Worm (Caenorhabditis elegans) whole organism, L4/young adult: ENCODE results near the gene ZK856.11.
A peak's percentile ranks its signal among the peaks of the same experiment; 100 is the strongest.

Experiments used
- W03F9.2 ChIP-seq: fragments of 150-350 bp; optimal IDR thresholded peaks from 2 replicates; lab custom pipeline; 2014; ENCODE audit warnings: missing biosample characterization, missing genetic modification characterization
- dao-5 ChIP-seq: sonication (generic microtip); optimal IDR thresholded peaks from 2 replicates; lab custom pipeline; 2016; ENCODE audit warnings: missing genotype, missing genetic modification characterization, moderate library complexity, missing compliant biosample characterization
- him-1 ChIP-seq: sonication (generic microtip); optimal IDR thresholded peaks from 2 replicates; lab custom pipeline; 2016; ENCODE audit warnings: missing genotype, missing genetic modification reagents, missing genetic modification characterization, missing compliant biosample characterization

ZK856.11 gene

DNA sequence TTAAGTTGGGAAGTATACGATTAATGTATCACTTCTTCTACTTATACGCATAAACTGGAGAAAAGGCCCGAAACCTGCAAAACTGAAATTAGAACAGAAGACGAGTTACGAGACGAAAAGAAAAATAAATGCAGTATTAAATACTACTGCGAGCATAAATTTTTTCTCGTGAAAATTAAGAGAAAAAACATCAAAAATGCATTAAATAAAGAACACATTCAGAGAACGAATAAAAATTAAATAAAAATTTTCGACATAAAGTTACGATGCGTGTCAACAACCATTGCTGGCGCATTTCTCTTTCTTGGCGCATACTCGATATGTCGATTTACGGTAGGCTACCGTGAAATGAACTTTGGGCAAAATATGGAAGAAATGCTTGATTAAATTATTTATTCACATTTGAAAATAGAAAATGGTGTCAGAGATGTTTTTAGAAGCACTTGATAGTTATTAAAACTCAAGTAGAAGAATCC is at the start of gene ZK856.11, which contains the start of gene ZK856.19:
Gene ZK856.11 (minus strand): TSS at position 76 of the 476 bp plus-strand sequence.
Gene ZK856.19 (minus strand): TSS at position 51 of the 476 bp plus-strand sequence.
- TF ChIP-seq dao-5 (tag; lab: Kevin White, UChicago) (no peak), W03F9.2 (tag; lab: Kevin White, UChicago) (peak; percentile 58)

DNA sequence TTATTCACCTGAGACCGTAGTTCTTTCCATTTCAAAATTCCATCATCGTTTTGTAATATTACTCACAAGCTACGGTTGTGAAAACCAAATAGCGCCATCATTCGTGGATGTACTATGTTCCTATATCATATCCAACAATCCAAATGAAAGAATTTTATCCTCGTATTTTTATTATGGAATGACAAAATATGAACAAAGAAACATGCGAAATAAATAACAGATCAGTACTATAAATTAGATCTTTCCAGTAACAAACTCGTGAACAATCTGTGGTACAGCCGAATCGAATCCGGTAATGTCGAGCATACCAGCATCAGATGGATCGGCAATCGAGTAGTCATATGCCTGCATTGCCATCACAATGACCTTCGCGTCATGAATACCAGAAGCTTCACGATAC is 47.9 kb upstream of the ZK856.11 start:
- no peak for TF ChIP-seq dao-5 (tag; lab: Kevin White, UChicago)

DNA sequence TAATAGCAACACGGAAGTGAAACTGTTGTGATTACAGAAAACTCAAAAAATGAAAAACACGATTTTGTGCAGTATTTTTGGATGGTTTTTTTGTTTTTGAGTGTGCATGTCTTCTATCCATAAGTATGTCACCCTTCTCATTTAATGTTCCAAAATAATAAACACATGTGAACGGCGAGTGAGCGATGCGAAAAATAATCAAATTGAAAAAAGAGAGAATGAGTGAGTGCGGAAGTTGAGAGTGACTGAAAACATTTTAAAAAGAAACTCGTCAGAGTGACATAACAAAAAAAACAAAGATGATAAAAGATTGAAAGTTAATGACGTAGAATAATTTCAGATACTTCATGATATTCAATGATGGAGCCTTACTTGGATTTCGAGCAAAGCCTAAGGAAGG is 44.8 kb upstream of the ZK856.11 start:
- TF ChIP-seq him-1 (tag; lab: Kevin White, UChicago) (no peak), W03F9.2 (tag; lab: Kevin White, UChicago) (no peak), dao-5 (tag; lab: Kevin White, UChicago) (no peak)

ce11 chrV:10248255-10248979 is 43.7 kb upstream of the ZK856.11 start, which contains the start of gene akt-1:
TSS of gene akt-1 (plus strand) at chrV:10248905.
- TF ChIP-seq dao-5 (tag; lab: Kevin White, UChicago) (no peak), him-1 (tag; lab: Kevin White, UChicago) (no peak), W03F9.2 (tag; lab: Kevin White, UChicago) (no peak)

DNA sequence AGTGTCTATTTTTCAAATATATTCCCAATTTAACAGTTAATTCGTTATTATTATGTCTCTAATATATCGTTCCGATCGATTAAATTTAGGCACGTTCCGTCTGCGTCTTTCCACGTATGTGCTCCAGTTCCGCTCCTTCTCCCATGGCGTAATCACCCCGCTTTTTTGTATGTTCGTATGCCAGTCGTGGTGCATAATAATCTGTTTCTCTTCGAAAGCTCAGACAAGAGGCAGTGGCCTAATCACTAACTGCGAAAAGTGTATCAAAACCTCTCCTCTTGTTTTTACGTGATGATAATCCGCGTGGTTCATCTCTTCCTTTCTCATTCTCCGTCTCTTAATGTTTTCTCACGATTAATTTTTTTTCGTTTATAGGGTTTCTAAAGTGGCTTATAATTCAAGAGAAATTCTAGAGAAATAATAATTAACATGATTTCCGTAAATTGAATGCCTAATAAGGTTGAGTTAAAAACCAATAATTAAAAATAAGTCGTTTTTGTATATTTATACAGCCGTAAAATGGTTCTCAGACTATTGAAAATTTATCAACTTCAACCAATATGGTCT is 43.0 kb upstream of the ZK856.11 start:
- TF ChIP-seq dao-5 (tag; lab: Kevin White, UChicago) (no peak), W03F9.2 (tag; lab: Kevin White, UChicago) (no peak), him-1 (tag; lab: Kevin White, UChicago) (no peak)

DNA sequence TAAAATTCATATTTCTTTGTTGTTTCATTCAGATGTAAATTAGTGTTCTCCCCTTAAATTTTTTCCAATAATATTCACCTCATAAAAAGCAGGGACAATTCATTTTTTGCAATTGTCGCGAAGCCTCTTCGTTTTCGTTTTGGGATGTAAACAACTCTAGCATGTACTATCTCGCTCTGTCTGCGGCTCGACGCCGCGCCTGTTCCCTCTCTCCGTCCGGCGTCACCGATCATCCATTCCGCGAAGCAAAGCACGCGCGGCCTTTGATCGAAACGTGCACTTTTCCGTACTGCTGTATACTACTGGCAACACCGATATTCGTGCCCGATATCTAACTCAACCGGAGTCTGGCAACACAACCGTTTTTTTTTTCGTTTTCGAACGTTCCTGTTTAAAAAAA is 42.2 kb upstream of the ZK856.11 start:
- no peak for TF ChIP-seq dao-5 (tag; lab: Kevin White, UChicago)
- no peak for TF ChIP-seq him-1 (tag; lab: Kevin White, UChicago)
- no peak for TF ChIP-seq W03F9.2 (tag; lab: Kevin White, UChicago)

DNA sequence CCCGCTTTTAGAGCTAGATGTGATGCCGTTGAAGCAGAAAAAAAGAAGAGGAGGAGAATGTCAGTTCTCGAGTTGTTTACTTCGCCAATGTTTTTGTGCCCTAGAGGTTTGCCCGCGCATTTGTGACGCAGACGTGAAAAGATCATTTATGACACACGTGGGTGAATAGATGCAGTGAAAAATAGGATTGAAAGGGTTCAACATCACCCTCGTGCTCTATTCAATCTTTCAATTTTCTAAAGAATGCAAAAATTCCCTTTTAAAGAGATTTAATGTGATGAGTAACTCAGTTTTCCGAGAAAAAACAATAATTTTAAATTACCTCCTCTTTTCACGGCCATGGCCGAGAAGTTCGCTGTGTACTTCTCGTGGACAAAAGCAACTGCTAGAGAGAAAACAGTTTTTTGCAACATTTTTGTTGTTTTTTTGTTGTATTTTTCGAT is 41.7 kb upstream of the ZK856.11 start:
- TF ChIP-seq him-1 (tag; lab: Kevin White, UChicago) (no peak), W03F9.2 (tag; lab: Kevin White, UChicago) (no peak), dao-5 (tag; lab: Kevin White, UChicago) (no peak)

DNA sequence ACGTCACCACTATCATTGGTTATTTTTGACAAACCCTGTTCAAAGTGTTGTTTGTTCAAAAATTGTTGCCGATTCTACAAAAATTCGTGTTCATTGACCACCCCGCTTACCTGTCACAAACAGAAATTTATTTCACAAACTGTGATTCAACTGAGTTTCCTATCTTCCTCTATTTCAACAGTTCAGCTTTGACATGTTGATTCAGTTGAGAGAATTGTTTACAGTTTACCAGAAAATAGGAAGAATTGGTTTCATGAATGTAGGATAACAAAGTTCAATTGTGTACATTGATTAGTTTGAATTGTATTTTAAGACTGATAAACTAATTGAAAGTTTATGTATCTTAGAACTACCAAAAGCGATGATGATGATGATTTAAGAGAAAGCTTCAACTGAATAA is 40.9 kb upstream of the ZK856.11 start:
- TF ChIP-seq dao-5 (tag; lab: Kevin White, UChicago), result no peak
- TF ChIP-seq him-1 (tag; lab: Kevin White, UChicago), result no peak
- no peak for TF ChIP-seq W03F9.2 (tag; lab: Kevin White, UChicago)

ce11 chrV:10244018-10244720 is 39.4 kb upstream of the ZK856.11 start:
- no peak for TF ChIP-seq dao-5 (tag; lab: Kevin White, UChicago)
- no peak for TF ChIP-seq W03F9.2 (tag; lab: Kevin White, UChicago)
- TF ChIP-seq him-1 (tag; lab: Kevin White, UChicago), result no peak

DNA sequence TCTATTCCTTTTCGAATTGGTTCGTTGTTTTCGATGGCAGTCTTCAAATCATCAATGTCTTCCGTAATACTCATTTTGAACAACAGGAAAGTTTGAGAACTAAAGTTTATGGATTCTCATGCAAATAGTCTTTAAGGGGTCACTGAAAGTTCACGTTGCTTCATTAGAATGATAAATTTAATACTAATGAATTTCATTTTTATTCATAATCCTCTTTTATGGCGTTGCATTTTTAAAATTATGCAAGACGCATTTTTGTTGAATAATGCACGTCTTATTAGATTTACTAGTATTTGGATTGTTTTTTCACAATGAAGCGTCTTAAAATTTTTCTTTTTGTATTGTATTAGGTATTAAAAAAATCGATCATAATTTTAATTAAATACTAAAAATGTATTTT is 38.4 kb upstream of the ZK856.11 start, which contains the start of gene C12D8.9:
Gene C12D8.9 (minus strand): TSS at position 101 of the 400 bp plus-strand sequence.
- TF ChIP-seq W03F9.2 (tag; lab: Kevin White, UChicago), result no peak
- TF ChIP-seq dao-5 (tag; lab: Kevin White, UChicago), result no peak
- no peak for TF ChIP-seq him-1 (tag; lab: Kevin White, UChicago)

- TF ChIP-seq him-1 (tag; lab: Kevin White, UChicago) (no peak), W03F9.2 (tag; lab: Kevin White, UChicago) (no peak), dao-5 (tag; lab: Kevin White, UChicago) (no peak)
These were observed 36.5 kb upstream of the ZK856.11 start, which contains the start of the genes C12D8.21 and col-148 for ce11 chrV:10241121-10241803. TSS of gene C12D8.21 (minus strand) at chrV:10241188. TSS of gene col-148 (plus strand) at chrV:10241753.

DNA sequence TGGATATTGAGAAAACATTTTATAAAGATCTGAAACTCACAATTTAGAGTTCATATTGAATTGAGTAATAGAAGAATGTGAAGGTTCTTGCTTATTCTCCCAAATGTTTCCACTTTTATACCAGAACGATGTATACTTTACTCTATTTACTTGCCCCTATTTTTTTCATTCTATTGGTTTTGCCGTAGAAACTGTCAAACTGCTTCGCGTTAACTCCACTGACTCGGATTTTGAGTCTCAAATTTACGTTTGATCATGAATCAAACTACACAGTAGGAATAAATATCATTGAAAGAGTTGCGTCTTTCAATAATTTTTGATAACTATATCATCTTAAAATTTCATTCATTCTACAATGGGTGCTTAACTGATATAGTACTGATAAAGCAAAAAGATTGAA is 35.1 kb upstream of the ZK856.11 start, which contains the start of gene fipr-8:
Gene fipr-8 (minus strand): TSS at position 101 of the 400 bp plus-strand sequence.
- TF ChIP-seq dao-5 (tag; lab: Kevin White, UChicago) (no peak), him-1 (tag; lab: Kevin White, UChicago) (no peak), W03F9.2 (tag; lab: Kevin White, UChicago) (no peak)
